Worm (Caenorhabditis elegans) whole organism, L2 larva: ENCODE measurements around the gene F54F2.7.

Experiments
- fos-1 ChIP-seq: fragments of 150-350 bp; optimal IDR thresholded peaks from 2 replicates; lab custom pipeline; 2014; ENCODE audit warnings: missing biosample characterization, missing genetic modification characterization
- gmeb-1 ChIP-seq: fragments of 150-350 bp; optimal IDR thresholded peaks from 2 replicates; lab custom pipeline; 2014; ENCODE audit warnings: missing biosample characterization, missing genetic modification characterization
- lin-39 ChIP-seq: fragments of 150-350 bp; optimal IDR thresholded peaks from 2 replicates; lab custom pipeline; 2014; ENCODE audit warnings: missing biosample characterization, missing genetic modification reagents, missing genetic modification characterization
- nhr-23 ChIP-seq: fragments of 150-350 bp; optimal IDR thresholded peaks from 2 replicates; lab custom pipeline; 2014; ENCODE audit warnings: missing biosample characterization, missing genetic modification reagents, missing genetic modification characterization
- nhr-25 ChIP-seq: fragments of 150-350 bp; sonication (generic microtip); optimal IDR thresholded peaks from 3 replicates; lab custom pipeline; 2014; ENCODE audit warnings: missing biosample characterization, missing genetic modification characterization
- skn-1 ChIP-seq: sonication (generic microtip); optimal IDR thresholded peaks from 2 replicates; lab custom pipeline; 2017; ENCODE audit warnings: missing biosample characterization, missing genetic modification characterization
- unc-55 ChIP-seq: fragments of 150-350 bp; sonication (generic microtip); optimal IDR thresholded peaks from 3 replicates; lab custom pipeline; 2014; ENCODE audit warnings: missing biosample characterization, missing genetic modification reagents, missing genetic modification characterization
- unc-62 ChIP-seq: fragments of 150-350 bp; optimal IDR thresholded peaks from 2 replicates; lab custom pipeline; 2014; ENCODE audit warnings: missing biosample characterization, missing genetic modification reagents, missing genetic modification characterization
- ztf-1 ChIP-seq: fragments of 200-800 bp; sonication (Bioruptor generic); conservative IDR thresholded peaks from 2 replicates; pipeline ENCODE4 v1.3.6; 2022; ENCODE audit warnings: missing genetic modification characterization, missing compliant biosample characterization

- TF ChIP-seq unc-62 (GFP tag; lab: Kevin White, UChicago), result no peak
- peak; percentile 73 for TF ChIP-seq unc-55 (GFP tag; lab: Kevin White, UChicago)
- TF ChIP-seq gmeb-1, result peak; percentile 58
- TF ChIP-seq nhr-25, result no peak
- no peak for TF ChIP-seq fos-1 (tag; lab: Kevin White, UChicago)
- no peak for TF ChIP-seq ztf-1 (GFP tag; lab: Robert Waterston, UW)
- TF ChIP-seq nhr-23 (tag; lab: Kevin White, UChicago), result no peak
- TF ChIP-seq skn-1 (tag; lab: Kevin White, UChicago), result peak; percentile 13
- no peak for TF ChIP-seq lin-39 (tag; lab: Kevin White, UChicago)
Measured at ce11 chrIII:8767889-8768361, 39.2 kb downstream of the F54F2.7 start, which contains the start of gene mtss-1.
